Worm (Caenorhabditis elegans) whole organism, L1 larva: Measurements from ENCODE around the gene VY10G11R.1.

Experiments used
- C16A3.4 ChIP-seq: fragments of 150-350 bp; optimal IDR thresholded peaks from 2 replicates; lab custom pipeline; 2014; ENCODE audit warnings: missing biosample characterization, missing genetic modification characterization
- aha-1 ChIP-seq: fragments of 150-350 bp; optimal IDR thresholded peaks from 2 replicates; lab custom pipeline; 2014; ENCODE audit warnings: missing biosample characterization, missing genetic modification characterization
- aly-2 ChIP-seq: fragments of 150-350 bp; optimal IDR thresholded peaks from 2 replicates; lab custom pipeline; 2014; ENCODE audit warnings: missing biosample characterization, missing genetic modification characterization
- ama-1 ChIP-seq: fragments of 150-350 bp; optimal IDR thresholded peaks from 2 replicates; lab custom pipeline; 2014
- fkh-10 ChIP-seq: sonication (generic microtip); optimal IDR thresholded peaks from 2 replicates; lab custom pipeline; 2017; ENCODE audit warnings: missing biosample characterization, missing genetic modification reagents, missing genetic modification characterization
- lin-35 ChIP-seq, 2 experiments: fragments of 150-350 bp; optimal IDR thresholded peaks; 2 replicates each; lab custom pipeline; 2014; ENCODE audit warnings: missing biosample characterization in 2 of 2, missing genetic modification characterization in 2 of 2, missing genetic modification reagents in 2 of 2
- lin-39 ChIP-seq: fragments of 150-350 bp; optimal IDR thresholded peaks from 2 replicates; lab custom pipeline; 2014; ENCODE audit warnings: missing biosample characterization, missing genetic modification reagents, missing genetic modification characterization
- lsy-2 ChIP-seq, 2 experiments: fragments of 150-350 bp; optimal IDR thresholded peaks; 2 replicates each; lab custom pipeline; 2014; ENCODE audit warnings: missing biosample characterization in 2 of 2, missing genetic modification characterization in 2 of 2
- mdl-1 ChIP-seq, 2 experiments: fragments of 150-350 bp; optimal IDR thresholded peaks; 2 replicates each; lab custom pipeline; 2014 to 2017; ENCODE audit warnings: missing biosample characterization in 2 of 2, missing genetic modification characterization in 2 of 2, inconsistent platforms in 1 of 2
- mep-1 ChIP-seq: fragments of 150-350 bp; optimal IDR thresholded peaks from 2 replicates; lab custom pipeline; 2014; ENCODE audit warnings: missing biosample characterization, missing genetic modification characterization
- pag-3 ChIP-seq: sonication (generic microtip); optimal IDR thresholded peaks from 2 replicates; lab custom pipeline; 2017; ENCODE audit warnings: missing genetic modification characterization, mild to moderate bottlenecking, missing compliant biosample characterization, antibody characterized with exemption, borderline replicate concordance; ENCODE audit not compliant: insufficient read depth
- pax-3 ChIP-seq: fragments of 200-800 bp; sonication (Bioruptor generic); optimal IDR thresholded peaks from 2 replicates; lab custom pipeline; 2018; ENCODE audit warnings: mild to moderate bottlenecking, missing genetic modification characterization, moderate library complexity, missing compliant biosample characterization
- ztf-11 ChIP-seq, 2 experiments: sonication (generic microtip); optimal IDR thresholded peaks; 2 replicates each; lab custom pipeline; 2016 to 2017; ENCODE audit warnings: missing genetic modification characterization in 2 of 2, missing biosample characterization in 1 of 2, missing compliant biosample characterization in 1 of 2

DNA sequence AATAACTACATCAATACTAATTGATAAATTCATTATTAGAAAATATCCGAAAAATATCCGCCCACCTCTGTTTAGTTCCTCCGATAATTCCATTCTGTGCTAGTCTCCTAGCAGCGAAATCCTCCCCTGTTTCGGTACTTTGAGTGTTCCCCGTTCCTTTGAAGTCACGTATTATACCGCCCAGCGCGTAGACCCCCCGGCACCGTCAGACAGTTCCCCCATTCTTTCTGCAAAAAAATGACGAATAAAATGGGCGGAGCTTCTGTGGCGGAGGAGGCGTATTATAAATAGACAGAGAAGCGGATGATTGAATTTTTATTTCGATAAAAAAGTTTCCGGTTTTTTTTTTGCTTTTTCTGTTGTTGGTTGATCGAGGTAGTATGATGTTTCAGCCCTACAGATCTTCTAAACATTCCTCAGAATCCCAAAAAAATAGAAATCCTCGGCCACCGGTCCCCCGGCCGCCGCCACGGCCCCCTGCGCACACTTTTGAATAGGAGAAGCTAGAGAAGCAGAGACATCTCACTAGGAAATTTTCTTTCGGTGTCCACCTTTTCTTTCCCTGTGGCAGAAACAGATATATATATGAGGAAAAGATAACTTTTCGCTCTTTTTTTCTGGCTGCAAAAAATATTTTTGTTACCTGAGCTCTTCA, 48.8 kb downstream of the VY10G11R.1 start:
- no peak for TF ChIP-seq ztf-11 (tag; optimal IDR thresholded peaks at IDR 0.05; lab: Kevin White, UChicago)
- peak in 1 of 2 experiments; percentile 31 for TF ChIP-seq lsy-2 (tag; optimal IDR thresholded peaks at IDR 0.05; lab: Kevin White, UChicago)
- no peak for TF ChIP-seq ama-1 (lab: Kevin White, UChicago)
- no peak for TF ChIP-seq aly-2 (tag; lab: Kevin White, UChicago)
- TF ChIP-seq lin-39 (tag; lab: Kevin White, UChicago): no peak
- TF ChIP-seq pag-3 (tag; lab: Kevin White, UChicago): no peak
- no peak for TF ChIP-seq C16A3.4 (tag; lab: Kevin White, UChicago)
- TF ChIP-seq fkh-10 (GFP tag; lab: Kevin White, UChicago): no peak
- TF ChIP-seq mdl-1 (tag; optimal IDR thresholded peaks at IDR 0.05; lab: Kevin White, UChicago): no peak
- TF ChIP-seq pax-3 (tag; lab: Kevin White, UChicago): no peak
- peak; percentile 24 for TF ChIP-seq mep-1 (tag; lab: Kevin White, UChicago)
- no peak for TF ChIP-seq aha-1 (tag; lab: Kevin White, UChicago)
- peak in 1 of 2 experiments; percentile 38 for TF ChIP-seq lin-35 (GFP tag; optimal IDR thresholded peaks at IDR 0.05; lab: Kevin White, UChicago)
